Worm (Caenorhabditis elegans): ENCODE data around the gene cpsf-4.

DNA sequence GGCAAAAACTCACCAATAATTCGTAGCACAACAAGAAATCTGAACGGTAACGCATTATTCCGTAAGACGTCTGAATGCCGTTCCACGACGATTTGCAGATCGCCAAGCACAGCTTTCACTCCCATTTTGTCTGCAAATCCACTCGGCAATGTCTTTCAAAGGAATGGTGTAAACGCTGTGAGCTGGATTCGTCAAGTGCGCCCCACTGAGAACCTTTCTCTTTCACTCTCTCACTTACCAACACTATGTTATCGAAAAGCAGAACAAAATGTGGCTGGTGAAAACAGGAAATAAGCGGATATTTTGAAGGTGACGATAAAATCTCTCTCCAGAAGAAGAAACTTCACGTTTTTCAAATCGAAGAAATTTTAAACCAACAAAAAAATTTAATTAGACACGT lies 4.3 kb downstream of the cpsf-4 start:
- TF ChIP-seq W03F9.2 (tag; optimal IDR thresholded peaks at IDR 0.05) = no peak
- no peak for TF ChIP-seq dao-5 (tag; optimal IDR thresholded peaks at IDR 0.05)
- no peak for TF ChIP-seq him-1 (tag; optimal IDR thresholded peaks at IDR 0.05)
